Worm (Caenorhabditis elegans) whole organism, L4 larva: ENCODE data around the gene col-176.

Source experiments
- ZK546.5 ChIP-seq, 2 experiments: sonication (generic microtip); optimal IDR thresholded peaks; 2 replicates each; lab custom pipeline; 2017; ENCODE audit warnings: missing biosample characterization in 2 of 2, missing genetic modification characterization in 2 of 2
- ceh-32 ChIP-seq: sonication (generic microtip); optimal IDR thresholded peaks from 2 replicates; lab custom pipeline; 2016; ENCODE audit warnings: mild to moderate bottlenecking, missing genetic modification characterization, missing compliant biosample characterization; ENCODE audit not compliant: poor library complexity
- dpl-1 ChIP-seq: fragments of 150-350 bp; optimal IDR thresholded peaks from 2 replicates; lab custom pipeline; 2014; ENCODE audit warnings: missing biosample characterization, missing genetic modification reagents, missing genetic modification characterization
- egl-27 ChIP-seq: sonication (generic microtip); optimal IDR thresholded peaks from 3 replicates; lab custom pipeline; 2017; ENCODE audit warnings: missing biosample characterization, missing genetic modification reagents, missing genetic modification characterization
- fkh-10 ChIP-seq: fragments of 150-350 bp; optimal IDR thresholded peaks from 2 replicates; lab custom pipeline; 2014; ENCODE audit warnings: missing biosample characterization, missing genetic modification reagents, missing genetic modification characterization
- hif-1 ChIP-seq, 2 experiments: sonication (generic microtip); optimal IDR thresholded peaks; 2 replicates each; lab custom pipeline; 2016 to 2017; ENCODE audit warnings: missing compliant biosample characterization in 2 of 2, missing genetic modification characterization in 2 of 2, missing genetic modification reagents in 2 of 2, missing genotype in 2 of 2, mild to moderate bottlenecking in 1 of 2
- lin-39 ChIP-seq: fragments of 150-350 bp; optimal IDR thresholded peaks from 2 replicates; lab custom pipeline; 2014; ENCODE audit warnings: missing biosample characterization, missing genetic modification reagents, missing genetic modification characterization
- nhr-11 ChIP-seq: fragments of 150-350 bp; optimal IDR thresholded peaks from 2 replicates; lab custom pipeline; 2014; ENCODE audit warnings: missing biosample characterization, missing genetic modification characterization
- snpc-1.2 ChIP-seq: fragments of 200-800 bp; sonication (Bioruptor generic); IDR thresholded peaks from 2 replicates; pipeline ENCODE4 v1.3.6; 2022; ENCODE audit warnings: missing genetic modification reagents, missing genetic modification characterization, missing compliant biosample characterization
- unc-62 ChIP-seq, 3 experiments: fragments of 150-350 bp in 1 of 3; sonication (generic microtip); optimal IDR thresholded peaks in 2 of 3; peaks in 1 of 3; 1 replicate in 1 of 3; 2 replicates in 2 of 3; lab custom pipeline; 2014 to 2017; ENCODE audit warnings: missing biosample characterization in 3 of 3, missing genetic modification characterization in 3 of 3, missing genetic modification reagents in 3 of 3, missing genotype in 1 of 3
- zag-1 ChIP-seq: fragments of 150-350 bp; optimal IDR thresholded peaks from 2 replicates; lab custom pipeline; 2014; ENCODE audit warnings: missing biosample characterization, missing genetic modification characterization

- TF ChIP-seq dpl-1: no peak
- TF ChIP-seq ZK546.5 (tag; optimal IDR thresholded peaks at IDR 0.05; lab: Kevin White, UChicago): no peak
- no peak for TF ChIP-seq egl-27 (tag; lab: Kevin White, UChicago)
- no peak for TF ChIP-seq hif-1 (tag; optimal IDR thresholded peaks at IDR 0.05; lab: Kevin White, UChicago)
- no peak for TF ChIP-seq ceh-32 (tag; lab: Kevin White, UChicago)
- no peak for TF ChIP-seq fkh-10 (GFP tag; lab: Kevin White, UChicago)
- no peak for TF ChIP-seq unc-62 (GFP tag; optimal IDR thresholded peaks at IDR 0.05 in 1 of 2; lab: Kevin White, UChicago)
- no peak for TF ChIP-seq unc-62 (tag; optimal IDR thresholded peaks at IDR 0.05; lab: Kevin White, UChicago)
- TF ChIP-seq lin-39 (tag; lab: Kevin White, UChicago): no peak
- TF ChIP-seq snpc-1.2 (GFP tag; lab: Robert Waterston, UW): no peak
- TF ChIP-seq nhr-11 (tag; lab: Kevin White, UChicago): no peak
- no peak for TF ChIP-seq zag-1 (tag; lab: Kevin White, UChicago)
Measured at ce11 chrX:10058332-10058731, 19.1 kb upstream of the col-176 start, which contains the start of gene ZC373.2.
